Worm (Caenorhabditis elegans) whole organism, mixed stage, embryonic: ENCODE results near the gene Y41G9A.17.

ENCODE experiments used
- cnd-1 ChIP-seq: fragments of 200-800 bp; sonication (Bioruptor generic); optimal IDR thresholded peaks from 2 replicates; lab custom pipeline; 2018; ENCODE audit warnings: mild to moderate bottlenecking, missing genetic modification characterization, missing compliant biosample characterization
- elt-3 ChIP-seq: fragments of 150-350 bp; optimal IDR thresholded peaks from 2 replicates; lab custom pipeline; 2014; ENCODE audit warnings: missing biosample characterization, missing genetic modification characterization
- mab-5 ChIP-seq: fragments of 150-350 bp; optimal IDR thresholded peaks from 2 replicates; lab custom pipeline; 2014; ENCODE audit warnings: missing biosample characterization, missing genetic modification characterization
- nhr-237 ChIP-seq: fragments of 150-350 bp; optimal IDR thresholded peaks from 2 replicates; lab custom pipeline; 2014; ENCODE audit warnings: missing biosample characterization, missing genetic modification characterization
- snpc-4 ChIP-seq: fragments of 150-350 bp; optimal IDR thresholded peaks from 2 replicates; lab custom pipeline; 2014; ENCODE audit warnings: missing biosample characterization, missing genetic modification characterization

- TF ChIP-seq nhr-237 (tag; lab: Kevin White, UChicago) (no peak), elt-3 (no peak), mab-5 (tag; lab: Kevin White, UChicago) (no peak), cnd-1 (tag; lab: Kevin White, UChicago) (no peak), snpc-4 (no peak)
Observed at ce11 chrX:2957446-2957985, 42.0 kb downstream of the Y41G9A.17 start, which contains the start of gene gbb-1.
